Worm (Caenorhabditis elegans) whole organism, midembryonic: ENCODE measurements around the gene srx-118.

Source experiments
- T22C8.4 ChIP-seq: fragments of 200-800 bp; sonication (Bioruptor generic); IDR thresholded peaks from 2 replicates; pipeline ENCODE4 v1.3.6; 2022; ENCODE audit warnings: missing genetic modification characterization, missing compliant biosample characterization
- cog-1 ChIP-seq: sonication (generic microtip); optimal IDR thresholded peaks from 2 replicates; lab custom pipeline; 2016; ENCODE audit warnings: missing genetic modification characterization, missing compliant biosample characterization
- flt-1 ChIP-seq: fragments of 200-800 bp; sonication (Bioruptor generic); IDR thresholded peaks from 2 replicates; pipeline ENCODE4 v1.3.6; 2022; ENCODE audit warnings: missing genetic modification characterization, missing compliant biosample characterization
- klf-2 ChIP-seq: fragments of 200-800 bp; sonication (Bioruptor generic); conservative IDR thresholded peaks from 2 replicates; pipeline ENCODE4 v1.3.6; 2022; ENCODE audit warnings: missing genetic modification reagents, missing genetic modification characterization, missing compliant biosample characterization
- med-1 ChIP-seq: sonication (generic microtip); optimal IDR thresholded peaks from 2 replicates; lab custom pipeline; 2017; ENCODE audit warnings: missing genetic modification characterization, mild to moderate bottlenecking, missing compliant biosample characterization, antibody characterized with exemption, missing genetic modification reagents; ENCODE audit not compliant: insufficient read depth
- ref-1 ChIP-seq: fragments of 200-800 bp; sonication (Bioruptor generic); conservative IDR thresholded peaks from 2 replicates; pipeline ENCODE4 v1.3.6; 2022; ENCODE audit warnings: missing genetic modification reagents, missing genetic modification characterization, missing compliant biosample characterization
- tab-1 ChIP-seq: fragments of 200-800 bp; sonication (Bioruptor generic); IDR thresholded peaks from 2 replicates; pipeline ENCODE4 v1.3.6; 2022; ENCODE audit warnings: missing genetic modification characterization, missing compliant biosample characterization
- ztf-23 ChIP-seq: fragments of 200-800 bp; sonication (Bioruptor generic); IDR thresholded peaks from 2 replicates; pipeline ENCODE4 v1.3.6; 2022; ENCODE audit warnings: missing genetic modification reagents, missing genetic modification characterization, missing compliant biosample characterization
- ztf-29 ChIP-seq: fragments of 200-800 bp; sonication (Bioruptor generic); IDR thresholded peaks from 2 replicates; pipeline ENCODE4 v1.3.6; 2022; ENCODE audit warnings: missing genetic modification reagents, missing genetic modification characterization, missing compliant biosample characterization

Gene srx-118

DNA sequence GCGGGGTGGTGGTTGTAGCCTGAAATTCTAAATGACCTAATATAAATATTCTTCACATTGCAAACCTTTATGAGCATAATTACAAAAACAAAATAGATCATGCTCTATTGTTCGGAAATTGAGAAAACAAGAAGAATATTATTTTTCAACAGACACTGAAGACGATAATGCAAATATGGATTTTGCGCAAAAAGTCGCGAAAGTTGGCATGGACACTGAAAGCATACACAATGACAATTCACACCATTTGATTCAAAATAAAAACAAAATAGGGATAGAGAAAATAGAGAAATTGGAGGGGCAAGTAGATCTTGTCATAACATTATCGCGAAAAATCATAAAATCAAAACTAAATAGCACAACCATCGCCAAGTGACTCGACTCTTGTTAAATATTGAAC is 47.1 kb downstream of the srx-118 start, which contains the start of gene Y38E10A.35:
Gene Y38E10A.35 (minus strand): TSS at position 101 of the 400 bp plus-strand sequence.
- no peak for TF ChIP-seq med-1 (GFP tag; lab: Kevin White, UChicago)
- TF ChIP-seq klf-2 (GFP tag; lab: Robert Waterston, UW) = no peak
- no peak for TF ChIP-seq ztf-29

DNA sequence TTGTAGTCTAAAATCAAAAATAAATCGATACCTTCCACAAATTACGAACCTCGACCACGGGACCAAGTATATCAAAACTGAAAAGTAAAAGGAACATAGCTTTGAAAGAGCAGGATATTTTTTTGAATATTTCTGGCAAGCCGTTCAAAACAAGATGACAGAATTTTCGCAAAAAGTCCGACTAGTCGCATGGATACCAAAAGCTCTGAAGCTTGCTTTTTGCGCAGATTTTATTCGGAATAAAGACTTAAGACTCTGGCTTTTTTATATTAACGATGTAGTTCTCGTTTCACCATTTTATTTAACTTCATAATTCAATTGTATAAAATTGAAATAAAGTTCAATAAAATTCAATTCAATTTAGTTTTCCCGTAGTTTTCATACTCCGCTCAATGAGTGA is 47.9 kb downstream of the srx-118 start, which contains the start of gene Y38E10A.2:
Gene Y38E10A.2 (minus strand): TSS at position 101 of the 400 bp plus-strand sequence.
- TF ChIP-seq ztf-23 (GFP tag; lab: Robert Waterston, UW) (no peak), ztf-29 (no peak), ref-1 (GFP tag; lab: Robert Waterston, UW) (no peak), flt-1 (GFP tag; lab: Robert Waterston, UW) (no peak), cog-1 (no peak), klf-2 (GFP tag; lab: Robert Waterston, UW) (no peak), med-1 (GFP tag; lab: Kevin White, UChicago) (no peak), tab-1 (GFP tag; lab: Robert Waterston, UW) (no peak), T22C8.4 (GFP tag; lab: Robert Waterston, UW) (no peak)

- TF ChIP-seq ref-1 (GFP tag; lab: Robert Waterston, UW) (no peak), tab-1 (GFP tag; lab: Robert Waterston, UW) (no peak), flt-1 (GFP tag; lab: Robert Waterston, UW) (no peak), ztf-23 (GFP tag; lab: Robert Waterston, UW) (no peak), med-1 (GFP tag; lab: Kevin White, UChicago) (no peak)
Observed at ce11 chrII:12574668-12575067, 49.0 kb downstream of the srx-118 start, which contains the start of gene Y38E10A.3. Gene Y38E10A.3, minus strand, starts transcription at chrII:12574768.
